Worm (Caenorhabditis elegans) whole organism, mixed stage, embryonic: ENCODE data around the gene unc-42.

ENCODE experiments used
- elt-3 ChIP-seq: fragments of 150-350 bp; optimal IDR thresholded peaks from 2 replicates; lab custom pipeline; 2014; ENCODE audit warnings: missing biosample characterization, missing genetic modification characterization
- mab-5 ChIP-seq: fragments of 150-350 bp; optimal IDR thresholded peaks from 2 replicates; lab custom pipeline; 2014; ENCODE audit warnings: missing biosample characterization, missing genetic modification characterization
- nhr-237 ChIP-seq: fragments of 150-350 bp; optimal IDR thresholded peaks from 2 replicates; lab custom pipeline; 2014; ENCODE audit warnings: missing biosample characterization, missing genetic modification characterization
- nhr-76 ChIP-seq: sonication (generic microtip); optimal IDR thresholded peaks from 2 replicates; lab custom pipeline; 2017; ENCODE audit warnings: missing biosample characterization, missing genetic modification characterization
- snpc-4 ChIP-seq: fragments of 150-350 bp; optimal IDR thresholded peaks from 2 replicates; lab custom pipeline; 2014; ENCODE audit warnings: missing biosample characterization, missing genetic modification characterization
- unc-120 ChIP-seq: sonication (generic microtip); optimal IDR thresholded peaks from 2 replicates; lab custom pipeline; 2017; ENCODE audit warnings: missing genetic modification characterization, missing compliant biosample characterization; ENCODE audit not compliant: poor library complexity, severe bottlenecking
- unc-39 ChIP-seq: fragments of 150-350 bp; optimal IDR thresholded peaks from 2 replicates; lab custom pipeline; 2014; ENCODE audit warnings: missing biosample characterization, missing genetic modification characterization
- unc-62 ChIP-seq: fragments of 150-350 bp; optimal IDR thresholded peaks from 2 replicates; lab custom pipeline; 2014; ENCODE audit warnings: missing biosample characterization, missing genetic modification reagents, missing genetic modification characterization

DNA sequence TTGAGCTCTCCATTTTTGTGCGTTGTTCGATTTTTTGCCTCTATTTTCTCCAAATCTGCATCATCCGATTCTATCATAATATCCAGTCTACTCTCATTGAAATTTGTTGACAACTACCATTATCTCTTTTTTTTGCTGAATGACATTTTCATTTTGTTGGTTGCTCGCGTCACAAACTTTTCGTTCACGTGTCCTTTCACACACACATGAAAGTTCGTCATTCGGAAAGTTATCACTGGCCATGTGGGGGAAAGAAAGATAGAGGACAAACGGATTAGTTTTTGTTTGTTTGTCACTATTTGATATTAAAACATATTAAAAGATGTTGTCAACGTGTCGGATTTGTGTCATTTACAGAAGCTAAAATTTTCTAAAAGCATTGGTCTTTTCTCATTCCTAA, 25.8 kb upstream of the unc-42 start:
- TF ChIP-seq mab-5 (tag; lab: Kevin White, UChicago) (no peak), unc-39 (no peak), nhr-76 (tag; lab: Kevin White, UChicago) (no peak), unc-62 (GFP tag; lab: Kevin White, UChicago) (no peak), elt-3 (tag; lab: Kevin White, UChicago) (no peak), nhr-237 (no peak), snpc-4 (tag; lab: Kevin White, UChicago) (no peak), unc-120 (tag; lab: Kevin White, UChicago) (no peak)
